Worm (Caenorhabditis elegans): ENCODE measurements around the gene srbc-42.

DNA sequence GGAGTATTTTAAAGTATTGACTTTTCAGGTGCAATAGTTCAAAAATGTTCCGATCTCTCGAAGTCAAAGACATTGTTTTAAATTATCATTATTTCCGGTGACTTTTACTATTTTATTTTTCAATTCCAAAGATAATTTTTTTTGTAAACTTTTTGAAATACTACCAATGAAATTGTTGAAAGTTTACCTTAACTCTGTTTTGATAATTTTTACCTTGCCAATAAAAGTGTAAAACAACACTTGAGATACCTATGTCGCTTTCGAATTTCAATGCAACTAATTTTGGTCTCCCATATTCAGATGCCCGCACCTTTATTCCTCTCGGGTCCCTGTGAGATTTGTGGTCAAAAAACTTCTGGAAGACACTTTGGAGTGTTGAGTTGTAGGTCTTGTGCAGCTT lies 34.1 kb upstream of the srbc-42 start, which contains the start of gene nhr-103:
- TF ChIP-seq tbx-2 (tag; optimal IDR thresholded peaks at IDR 0.05) (no peak), nhr-11 (tag; optimal IDR thresholded peaks at IDR 0.05) (no peak), ceh-16 (tag; optimal IDR thresholded peaks at IDR 0.05) (no peak), ama-1 (optimal IDR thresholded peaks at IDR 0.05) (no peak), ceh-9 (tag; optimal IDR thresholded peaks at IDR 0.05) (no peak), ztf-11 (tag; optimal IDR thresholded peaks at IDR 0.05) (no peak), elt-3 (tag; optimal IDR thresholded peaks at IDR 0.05) (no peak), mdl-1 (tag; optimal IDR thresholded peaks at IDR 0.05) (no peak), unc-62 (GFP tag; optimal IDR thresholded peaks at IDR 0.05) (no peak), fos-1 (tag; optimal IDR thresholded peaks at IDR 0.05) (no peak), nhr-12 (tag; optimal IDR thresholded peaks at IDR 0.05) (no peak), zag-1 (tag; optimal IDR thresholded peaks at IDR 0.05) (no peak), ZK546.5 (tag; optimal IDR thresholded peaks at IDR 0.05) (no peak), snpc-4 (tag; optimal IDR thresholded peaks at IDR 0.05) (no peak)
